Worm (Caenorhabditis elegans) whole organism, early embryonic: ENCODE data around the gene figl-1.
"Not testable (repeated sequence)": the region's sequence is repeated elsewhere in the genome, so short reads cannot be mapped to it uniquely, and the experiment has no call there.

Experiments
- B0310.2 ChIP-seq: sonication (generic microtip); optimal IDR thresholded peaks from 2 replicates; lab custom pipeline; 2016; ENCODE audit warnings: mild to moderate bottlenecking, missing genetic modification characterization, missing compliant biosample characterization
- F13C5.2 ChIP-seq: sonication (generic microtip); optimal IDR thresholded peaks from 2 replicates; lab custom pipeline; 2017; ENCODE audit warnings: mild to moderate bottlenecking, missing genetic modification characterization, inconsistent platforms, missing compliant biosample characterization
- aly-1 ChIP-seq: sonication (generic microtip); optimal IDR thresholded peaks from 2 replicates; lab custom pipeline; 2016; ENCODE audit warnings: missing genetic modification characterization, missing compliant biosample characterization
- ama-1 ChIP-seq: fragments of 150-350 bp; optimal IDR thresholded peaks from 2 replicates; lab custom pipeline; 2014
- ceh-13 ChIP-seq: fragments of 200-800 bp; sonication (Bioruptor generic); optimal IDR thresholded peaks from 2 replicates; lab custom pipeline; 2018; ENCODE audit warnings: mild to moderate bottlenecking, missing genetic modification characterization, missing compliant biosample characterization
- ceh-36 ChIP-seq: sonication (generic microtip); optimal IDR thresholded peaks from 2 replicates; lab custom pipeline; 2016; ENCODE audit warnings: missing genetic modification characterization, inconsistent platforms, missing compliant biosample characterization
- flt-1 ChIP-seq: fragments of 200-800 bp; sonication (Bioruptor generic); IDR thresholded peaks from 2 replicates; pipeline ENCODE4 v1.3.6; 2022; ENCODE audit warnings: missing genetic modification characterization, missing compliant biosample characterization
- hmbx-1 ChIP-seq: sonication (generic microtip); optimal IDR thresholded peaks from 2 replicates; lab custom pipeline; 2016; ENCODE audit warnings: mild to moderate bottlenecking, missing genetic modification characterization, missing compliant biosample characterization
- hnd-1 ChIP-seq: sonication (generic microtip); optimal IDR thresholded peaks from 2 replicates; lab custom pipeline; 2016; ENCODE audit warnings: missing genetic modification characterization, missing compliant biosample characterization
- pes-1 ChIP-seq: fragments of 200-800 bp; sonication (Bioruptor generic); IDR thresholded peaks from 2 replicates; pipeline ENCODE4 v1.3.6; 2022; ENCODE audit warnings: missing genetic modification reagents, missing genetic modification characterization, missing compliant biosample characterization
- scrt-1 ChIP-seq: fragments of 200-800 bp; sonication (Bioruptor generic); IDR thresholded peaks from 2 replicates; pipeline ENCODE4 v1.3.6; 2022; ENCODE audit warnings: missing genetic modification characterization, missing compliant biosample characterization
- sea-1 ChIP-seq: fragments of 200-800 bp; sonication (Bioruptor generic); conservative IDR thresholded peaks from 2 replicates; pipeline ENCODE4 v1.3.6; 2022; ENCODE audit warnings: missing genetic modification characterization, missing compliant biosample characterization
- tbx-11 ChIP-seq: fragments of 200-800 bp; sonication (Bioruptor generic); IDR thresholded peaks from 2 replicates; pipeline ENCODE4 v1.3.6; 2022; ENCODE audit warnings: missing genetic modification characterization, missing compliant biosample characterization
- tbx-37 ChIP-seq: fragments of 200-800 bp; sonication (Bioruptor generic); conservative IDR thresholded peaks from 2 replicates; pipeline ENCODE4 v1.3.6; 2022; ENCODE audit warnings: missing genetic modification reagents, missing genetic modification characterization, missing compliant biosample characterization
- tra-4 ChIP-seq: sonication (generic microtip); optimal IDR thresholded peaks from 2 replicates; lab custom pipeline; 2017; ENCODE audit warnings: missing genetic modification characterization, missing compliant biosample characterization

figl-1 gene

DNA sequence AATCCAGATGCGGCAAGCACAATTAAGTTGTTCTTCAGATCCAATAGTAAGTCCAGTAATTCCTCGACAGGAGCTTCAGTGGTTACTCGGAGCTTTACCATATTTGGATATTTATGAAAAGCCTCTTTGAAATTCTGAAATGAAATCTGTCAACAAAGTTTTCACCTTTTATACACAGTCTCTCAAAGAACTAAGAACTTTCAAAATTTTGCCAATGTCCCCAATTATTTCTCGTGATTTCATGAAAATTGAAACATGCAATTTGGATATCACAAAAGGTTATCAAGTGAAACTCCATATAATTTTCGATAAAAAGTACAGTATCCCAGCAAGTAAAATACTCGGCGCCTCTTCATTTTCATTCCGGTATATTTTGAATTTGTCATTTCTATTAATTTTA is 49.9 kb downstream of the figl-1 start, which contains the start of gene F47D2.11:
Gene F47D2.11, minus strand, starts transcription at position 101 of the 400 bp plus-strand sequence.
- TF ChIP-seq hmbx-1 (tag; lab: Kevin White, UChicago) (no peak), tbx-11 (GFP tag; lab: Robert Waterston, UW) (no peak), pes-1 (GFP tag; lab: Robert Waterston, UW) (no peak), ceh-36 (tag; lab: Kevin White, UChicago) (no peak), sea-1 (GFP tag; lab: Robert Waterston, UW) (no peak), F13C5.2 (tag; lab: Kevin White, UChicago) (no peak), ceh-13 (GFP tag; lab: Kevin White, UChicago) (no peak), aly-1 (tag; lab: Kevin White, UChicago) (no peak), tbx-37 (no peak), ama-1 (lab: Kevin White, UChicago) (no peak), flt-1 (GFP tag; lab: Robert Waterston, UW) (no peak), hnd-1 (tag; lab: Kevin White, UChicago) (no peak), scrt-1 (GFP tag; lab: Robert Waterston, UW) (no peak), B0310.2 (tag; lab: Kevin White, UChicago) (no peak), tra-4 (tag; lab: Kevin White, UChicago) (no peak)

DNA sequence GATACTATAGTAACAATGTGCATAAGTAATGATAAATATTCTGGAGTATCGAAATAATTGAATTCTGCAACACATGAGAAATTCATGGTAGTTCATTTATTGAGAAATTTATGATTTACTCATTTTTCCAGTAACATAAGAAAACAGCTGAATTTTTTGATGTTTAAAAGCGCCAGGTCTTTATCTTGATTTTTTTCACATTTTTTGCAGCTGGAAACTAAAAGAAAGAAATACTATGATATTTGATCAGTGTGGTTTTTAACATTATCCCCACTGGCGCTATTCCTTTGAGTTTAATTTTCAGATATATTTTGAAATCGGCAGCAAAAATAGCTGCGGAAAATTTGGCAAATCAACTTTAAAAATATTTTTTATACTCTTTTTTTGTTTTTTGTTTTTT is 52.4 kb downstream of the figl-1 start, which contains the start of gene srh-194:
Gene srh-194, minus strand, starts transcription at position 101 of the 400 bp plus-strand sequence.
- TF ChIP-seq scrt-1 (GFP tag; lab: Robert Waterston, UW); ama-1 (lab: Kevin White, UChicago); sea-1 (GFP tag; lab: Robert Waterston, UW): not testable (repeated sequence)
